Worm (Caenorhabditis elegans): ENCODE measurements around the gene F14F9.2.

ce11 chrV:5164682-5165081 is 20.0 kb downstream of the F14F9.2 start, which contains the start of gene abu-7:
- TF ChIP-seq nhr-77 (tag; optimal IDR thresholded peaks at IDR 0.05) (no peak), nhr-25 (tag; optimal IDR thresholded peaks at IDR 0.05) (no peak), ztf-4 (tag; optimal IDR thresholded peaks at IDR 0.05) (no peak), nhr-11 (tag; optimal IDR thresholded peaks at IDR 0.05) (no peak), elt-3 (tag; optimal IDR thresholded peaks at IDR 0.05) (no peak), nhr-76 (tag; optimal IDR thresholded peaks at IDR 0.05) (no peak), fkh-2 (tag; optimal IDR thresholded peaks at IDR 0.05) (no peak), R02D3.7 (tag; optimal IDR thresholded peaks at IDR 0.05) (no peak), skn-1 (tag; optimal IDR thresholded peaks at IDR 0.05) (no peak), fkh-10 (GFP tag; optimal IDR thresholded peaks at IDR 0.05) (no peak)
